Fruit fly (Drosophila melanogaster) whole organism, prepupa: Measurements from ENCODE around the gene CG12523.

Experiments used
- Blimp-1 ChIP-seq: fragments of 200-800 bp; sonication (Bioruptor generic); optimal IDR thresholded peaks from 3 replicates; lab custom pipeline; 2017; ENCODE audit warnings: missing biosample characterization, missing genetic modification characterization, mild to moderate bottlenecking, moderate library complexity, missing genetic modification reagents
- CG10631 ChIP-seq: fragments of 200-800 bp; sonication (Bioruptor generic); optimal IDR thresholded peaks from 2 replicates; lab custom pipeline; 2016; ENCODE audit warnings: missing biosample characterization, missing genetic modification characterization
- CG10669 ChIP-seq: fragments of 200-800 bp; sonication (Bioruptor generic); optimal IDR thresholded peaks from 3 replicates; lab custom pipeline; 2018; ENCODE audit warnings: missing biosample characterization, mild to moderate bottlenecking, missing genetic modification characterization, moderate library complexity
- CG11762 ChIP-seq: fragments of 200-800 bp; sonication (Bioruptor generic); optimal IDR thresholded peaks from 3 replicates; lab custom pipeline; 2016; ENCODE audit warnings: missing biosample characterization, missing genetic modification characterization; ENCODE audit not compliant: insufficient read depth
- CG11902 ChIP-seq: fragments of 200-800 bp; sonication (Bioruptor generic); optimal IDR thresholded peaks from 3 replicates; lab custom pipeline; 2016; ENCODE audit warnings: missing biosample characterization, missing genetic modification characterization
- CG1621 ChIP-seq: fragments of 200-800 bp; sonication (Bioruptor generic); optimal IDR thresholded peaks from 3 replicates; lab custom pipeline; 2018; ENCODE audit warnings: missing biosample characterization, mild to moderate bottlenecking, missing genetic modification characterization
- CG16779 ChIP-seq: fragments of 200-800 bp; sonication (Bioruptor generic); optimal IDR thresholded peaks from 3 replicates; lab custom pipeline; 2017; ENCODE audit warnings: missing biosample characterization, mild to moderate bottlenecking, missing genetic modification characterization
- CG3032 ChIP-seq: fragments of 200-800 bp; optimal IDR thresholded peaks from 2 replicates; lab custom pipeline; 2019; ENCODE audit warnings: missing biosample characterization, mild to moderate bottlenecking, missing genetic modification characterization, moderate library complexity
- CG31627 ChIP-seq: fragments of 200-800 bp; sonication (Bioruptor generic); optimal IDR thresholded peaks from 3 replicates; lab custom pipeline; 2016; ENCODE audit warnings: missing biosample characterization, missing genetic modification characterization
- CG32006 ChIP-seq: fragments of 200-800 bp; sonication (Bioruptor generic); optimal IDR thresholded peaks from 3 replicates; lab custom pipeline; 2017; ENCODE audit warnings: missing biosample characterization, mild to moderate bottlenecking, missing genetic modification characterization
- CG34406 ChIP-seq: fragments of 200-800 bp; sonication (Bioruptor generic); optimal IDR thresholded peaks from 3 replicates; lab custom pipeline; 2016; ENCODE audit warnings: missing biosample characterization, missing genetic modification characterization
- CG3919 ChIP-seq: fragments of 200-800 bp; sonication (Bioruptor generic); optimal IDR thresholded peaks from 3 replicates; lab custom pipeline; 2016; ENCODE audit warnings: missing biosample characterization, missing genetic modification characterization
- CG6163 ChIP-seq: fragments of 200-800 bp; sonication (Bioruptor generic); IDR thresholded peaks from 3 replicates; pipeline ENCODE4 v1.3.6; 2022; ENCODE audit warnings: missing biosample characterization, missing genetic modification characterization
- CG6792 ChIP-seq: fragments of 200-800 bp; sonication (Bioruptor generic); optimal IDR thresholded peaks from 3 replicates; lab custom pipeline; 2016; ENCODE audit warnings: missing biosample characterization, missing genetic modification characterization
- CG7368 ChIP-seq: fragments of 200-800 bp; sonication (Bioruptor generic); optimal IDR thresholded peaks from 3 replicates; lab custom pipeline; 2016; ENCODE audit warnings: missing biosample characterization, missing genetic modification characterization
- CG8119 ChIP-seq: fragments of 200-800 bp; sonication (Bioruptor generic); IDR thresholded peaks from 3 replicates; pipeline ENCODE4 v1.3.6; 2022; ENCODE audit warnings: missing biosample characterization, missing genetic modification characterization
- CG8632 ChIP-seq: fragments of 200-800 bp; sonication (Bioruptor generic); optimal IDR thresholded peaks from 3 replicates; lab custom pipeline; 2016; ENCODE audit warnings: missing biosample characterization, missing genetic modification characterization
- CG9139 ChIP-seq: fragments of 200-800 bp; sonication (Bioruptor generic); optimal IDR thresholded peaks from 3 replicates; lab custom pipeline; 2017; ENCODE audit warnings: missing biosample characterization, mild to moderate bottlenecking, missing genetic modification characterization
- Eip75B ChIP-seq: fragments of 200-800 bp; sonication (Bioruptor generic); optimal IDR thresholded peaks from 3 replicates; lab custom pipeline; 2016; ENCODE audit warnings: missing biosample characterization, missing genetic modification characterization
- Eip78C ChIP-seq: fragments of 200-800 bp; sonication (Bioruptor generic); peaks from one replicate; lab custom pipeline; 2016; ENCODE audit warnings: missing biosample characterization, missing genetic modification characterization
- Eip93F ChIP-seq: fragments of 200-800 bp; sonication (Bioruptor generic); optimal IDR thresholded peaks from 2 replicates; lab custom pipeline; 2016; ENCODE audit warnings: missing biosample characterization, mild to moderate bottlenecking, missing genetic modification characterization
- Hr38 ChIP-seq: sonication (Bioruptor generic); optimal IDR thresholded peaks from 2 replicates; lab custom pipeline; 2016; ENCODE audit warnings: missing biosample characterization, missing genetic modification characterization
- Hr39 ChIP-seq: fragments of 200-800 bp; sonication (Bioruptor generic); optimal IDR thresholded peaks from 2 replicates; lab custom pipeline; 2016; ENCODE audit warnings: missing biosample characterization, missing genetic modification characterization
- Hr4 ChIP-seq: fragments of 200-800 bp; sonication (Bioruptor generic); optimal IDR thresholded peaks from 3 replicates; lab custom pipeline; 2016; ENCODE audit warnings: missing biosample characterization, missing genetic modification characterization
- Smox ChIP-seq: fragments of 200-800 bp; sonication (Bioruptor generic); optimal IDR thresholded peaks from 3 replicates; lab custom pipeline; 2016; ENCODE audit warnings: missing biosample characterization, missing genetic modification characterization
- Sox102F ChIP-seq: fragments of 200-800 bp; sonication (Bioruptor generic); optimal IDR thresholded peaks from 2 replicates; lab custom pipeline; 2016; ENCODE audit warnings: missing biosample characterization, mild to moderate bottlenecking, missing genetic modification characterization
- Sox14 ChIP-seq: fragments of 200-800 bp; sonication (Bioruptor generic); optimal IDR thresholded peaks from 3 replicates; lab custom pipeline; 2016; ENCODE audit warnings: missing biosample characterization, missing genetic modification characterization
- Sox15 ChIP-seq: fragments of 200-800 bp; sonication (Bioruptor generic); optimal IDR thresholded peaks from 3 replicates; lab custom pipeline; 2016; ENCODE audit warnings: missing biosample characterization, missing genetic modification characterization
- achi ChIP-seq: fragments of 200-800 bp; sonication (Bioruptor generic); optimal IDR thresholded peaks from 3 replicates; lab custom pipeline; 2016; ENCODE audit warnings: missing biosample characterization, missing genetic modification characterization
- acj6 ChIP-seq: fragments of 200-800 bp; sonication (Bioruptor generic); optimal IDR thresholded peaks from 3 replicates; lab custom pipeline; 2016; ENCODE audit warnings: missing biosample characterization, missing genetic modification characterization
- cyc ChIP-seq: fragments of 200-800 bp; sonication (Bioruptor generic); optimal IDR thresholded peaks from 3 replicates; lab custom pipeline; 2016; ENCODE audit warnings: missing biosample characterization, missing genetic modification characterization
- dac ChIP-seq: fragments of 200-800 bp; sonication (Bioruptor generic); optimal IDR thresholded peaks from 2 replicates; lab custom pipeline; 2017; ENCODE audit warnings: missing biosample characterization, mild to moderate bottlenecking, missing genetic modification characterization
- dsx ChIP-seq: fragments of 200-800 bp; optimal IDR thresholded peaks from 3 replicates; lab custom pipeline; 2019; ENCODE audit warnings: missing biosample characterization, mild to moderate bottlenecking, missing genetic modification characterization, moderate library complexity; ENCODE audit not compliant: poor library complexity, severe bottlenecking
- eg ChIP-seq: fragments of 200-800 bp; sonication (Bioruptor generic); IDR thresholded peaks from 3 replicates; pipeline ENCODE4 v1.3.6; 2022; ENCODE audit warnings: missing biosample characterization, missing genetic modification characterization
- esn ChIP-seq: fragments of 200-800 bp; sonication (Bioruptor generic); optimal IDR thresholded peaks from 2 replicates; lab custom pipeline; 2016; ENCODE audit warnings: missing biosample characterization, mild to moderate bottlenecking, missing genetic modification characterization, moderate library complexity
- fd59A ChIP-seq: fragments of 200-800 bp; sonication (Bioruptor generic); optimal IDR thresholded peaks from 2 replicates; lab custom pipeline; 2017; ENCODE audit warnings: missing biosample characterization, mild to moderate bottlenecking, missing genetic modification characterization, missing genetic modification reagents
- fd85E ChIP-seq: fragments of 200-800 bp; sonication (Bioruptor generic); optimal IDR thresholded peaks from 3 replicates; lab custom pipeline; 2016; ENCODE audit warnings: missing biosample characterization, missing genetic modification characterization
- fkh ChIP-seq: fragments of 200-800 bp; sonication (Bioruptor generic); optimal IDR thresholded peaks from 3 replicates; lab custom pipeline; 2017; ENCODE audit warnings: missing biosample characterization, mild to moderate bottlenecking, missing genetic modification characterization, moderate library complexity
- lz ChIP-seq: fragments of 200-800 bp; sonication (Bioruptor generic); optimal IDR thresholded peaks from 3 replicates; lab custom pipeline; 2016; ENCODE audit warnings: missing biosample characterization, missing genetic modification characterization
- net ChIP-seq: fragments of 200-800 bp; sonication (Bioruptor generic); optimal IDR thresholded peaks from 3 replicates; lab custom pipeline; 2016; ENCODE audit warnings: missing biosample characterization, missing genetic modification characterization
- salr ChIP-seq, 2 experiments: fragments of 200-800 bp; sonication (Bioruptor generic); optimal IDR thresholded peaks; 3 replicates each; lab custom pipeline; 2016 to 2018; ENCODE audit warnings: missing biosample characterization in 2 of 2, missing genetic modification characterization in 2 of 2, mild to moderate bottlenecking in 1 of 2
- spab ChIP-seq: fragments of 200-800 bp; sonication (Bioruptor generic); optimal IDR thresholded peaks from 2 replicates; lab custom pipeline; 2017; ENCODE audit warnings: missing biosample characterization, mild to moderate bottlenecking, missing genetic modification characterization, missing genetic modification reagents
- ss ChIP-seq, 2 experiments: fragments of 200-800 bp; sonication (Bioruptor generic); optimal IDR thresholded peaks; 2 replicates in 1 of 2; 3 replicates in 1 of 2; lab custom pipeline; 2017 to 2018; ENCODE audit warnings: mild to moderate bottlenecking in 2 of 2, missing biosample characterization in 2 of 2, missing genetic modification characterization in 2 of 2, moderate library complexity in 1 of 2
- svp ChIP-seq: fragments of 200-800 bp; sonication (Bioruptor generic); peaks from one replicate; lab custom pipeline; 2016; ENCODE audit warnings: missing biosample characterization, missing genetic modification characterization
- vri ChIP-seq: fragments of 200-800 bp; sonication (Bioruptor generic); optimal IDR thresholded peaks from 3 replicates; lab custom pipeline; 2016; ENCODE audit warnings: missing biosample characterization, mild to moderate bottlenecking, missing genetic modification characterization

The CG12523 gene

dm6 chr3L:10757605-10758004, 43.4 kb upstream of the CG12523 start (continued):
- TF ChIP-seq CG10631 (peak; percentile 93), fd59A (GFP tag; lab: Kevin White, UChicago) (peak; percentile 93), Hr39 (GFP tag; lab: Kevin White, UChicago) (peak; percentile 32), eg (GFP tag; lab: Robert Waterston, UW) (peak; percentile 62; the same call in 2 of the 3 replicates), CG10669 (peak; percentile 94), CG3919 (peak; percentile 83), lz (GFP tag; lab: Kevin White, UChicago) (peak; percentile 66), CG8119 (GFP tag; lab: Robert Waterston, UW) (peak; percentile 87), vri (GFP tag; lab: Kevin White, UChicago) (peak; percentile 54), CG32006 (peak; percentile 81), CG1621 (tag; lab: Kevin White, UChicago) (peak; percentile 91), CG16779 (tag; lab: Kevin White, UChicago) (peak; percentile 79), net (GFP tag; lab: Kevin White, UChicago) (peak; percentile 85), CG7368 (GFP tag; lab: Kevin White, UChicago) (peak; percentile 78), Eip75B (GFP tag; lab: Kevin White, UChicago) (peak; percentile 80)

- TF ChIP-seq CG31627 (peak; percentile 98), fd59A (GFP tag; lab: Kevin White, UChicago) (peak; percentile 95), Sox15 (GFP tag; lab: Kevin White, UChicago) (peak; percentile 97), Sox14 (GFP tag; lab: Kevin White, UChicago) (peak; percentile 97), CG7368 (GFP tag; lab: Kevin White, UChicago) (peak; percentile 86), CG3032 (tag; lab: Kevin White, UChicago) (peak; percentile 96), vri (GFP tag; lab: Kevin White, UChicago) (peak; percentile 82), CG10631 (peak; percentile 93), acj6 (GFP tag; lab: Kevin White, UChicago) (peak; percentile 95), net (GFP tag; lab: Kevin White, UChicago) (peak; percentile 94), fkh (GFP tag; lab: Kevin White, UChicago) (no peak), lz (GFP tag; lab: Kevin White, UChicago) (peak; percentile 98), CG32006 (peak; percentile 82), dsx (peak; percentile 95), Sox102F (peak; percentile 97), Hr38 (no peak), CG11762 (GFP tag; lab: Kevin White, UChicago) (peak; percentile 72), fd85E (GFP tag; lab: Kevin White, UChicago) (peak; percentile 63), CG1621 (tag; lab: Kevin White, UChicago) (peak; percentile 83), salr (GFP tag; optimal IDR thresholded peaks at IDR 0.05; lab: Kevin White, UChicago) (peak; percentile 82 to 91), spab (GFP tag; lab: Kevin White, UChicago) (peak; percentile 97), Eip78C (GFP tag; lab: Kevin White, UChicago) (peak; percentile 99), CG9139 (GFP tag; lab: Kevin White, UChicago) (peak; percentile 91), CG6792 (GFP tag; lab: Kevin White, UChicago) (peak; percentile 96), ss (GFP tag; optimal IDR thresholded peaks at IDR 0.05; lab: Kevin White, UChicago) (peak; percentile 94 to 97), Smox (peak; percentile 98), dac (GFP tag; lab: Kevin White, UChicago) (peak; percentile 20), cyc (GFP tag; lab: Kevin White, UChicago) (peak; percentile 97), Hr39 (GFP tag; lab: Kevin White, UChicago) (peak; percentile 97), CG34406 (peak; percentile 98), Hr4 (GFP tag; lab: Kevin White, UChicago) (peak; percentile 79), esn (GFP tag; lab: Kevin White, UChicago) (peak; percentile 99), CG10669 (peak; percentile 96), Eip75B (GFP tag; lab: Kevin White, UChicago) (peak; percentile 95), Eip93F (GFP tag; lab: Kevin White, UChicago) (peak; percentile 87), achi (GFP tag; lab: Kevin White, UChicago) (peak; percentile 94), Blimp-1 (GFP tag; lab: Kevin White, UChicago) (peak; percentile 91), CG6163 (GFP tag; lab: Robert Waterston, UW) (peak; percentile 81), CG11902 (GFP tag; lab: Kevin White, UChicago) (peak; percentile 97), CG8632 (GFP tag; lab: Kevin White, UChicago) (peak; percentile 98), svp (GFP tag; lab: Kevin White, UChicago) (peak; percentile 99)
Measured at dm6 chr3L:10759793-10760651, 41.0 kb upstream of the CG12523 start.
